Worm (Caenorhabditis elegans) whole organism, early embryonic: Measurements from ENCODE around the gene C16C8.27.

ENCODE experiments used
- B0310.2 ChIP-seq: sonication (generic microtip); optimal IDR thresholded peaks from 2 replicates; lab custom pipeline; 2016; ENCODE audit warnings: mild to moderate bottlenecking, missing genetic modification characterization, missing compliant biosample characterization
- ama-1 ChIP-seq: fragments of 150-350 bp; optimal IDR thresholded peaks from 2 replicates; lab custom pipeline; 2014
- ceh-36 ChIP-seq: sonication (generic microtip); optimal IDR thresholded peaks from 2 replicates; lab custom pipeline; 2016; ENCODE audit warnings: missing genetic modification characterization, inconsistent platforms, missing compliant biosample characterization
- ets-7 ChIP-seq: sonication (generic microtip); optimal IDR thresholded peaks from 2 replicates; lab custom pipeline; 2016; ENCODE audit warnings: missing genotype, missing genetic modification characterization, missing compliant biosample characterization
- hmbx-1 ChIP-seq: sonication (generic microtip); optimal IDR thresholded peaks from 2 replicates; lab custom pipeline; 2016; ENCODE audit warnings: mild to moderate bottlenecking, missing genetic modification characterization, missing compliant biosample characterization
- hmg-4 ChIP-seq: fragments of 200-800 bp; sonication (Bioruptor generic); optimal IDR thresholded peaks from 2 replicates; lab custom pipeline; 2018; ENCODE audit warnings: mild to moderate bottlenecking, missing genetic modification characterization, missing compliant biosample characterization
- pes-1 ChIP-seq: fragments of 200-800 bp; sonication (Bioruptor generic); IDR thresholded peaks from 2 replicates; pipeline ENCODE4 v1.3.6; 2022; ENCODE audit warnings: missing genetic modification reagents, missing genetic modification characterization, missing compliant biosample characterization
- tra-4 ChIP-seq: sonication (generic microtip); optimal IDR thresholded peaks from 2 replicates; lab custom pipeline; 2017; ENCODE audit warnings: missing genetic modification characterization, missing compliant biosample characterization

ce11 chrII:3429400-3429799 lies 12.1 kb upstream of the C16C8.27 start, which contains the start of gene C16C8.18:
- TF ChIP-seq ama-1 (lab: Kevin White, UChicago) (no peak), hmbx-1 (tag; lab: Kevin White, UChicago) (no peak), hmg-4 (no peak), pes-1 (GFP tag; lab: Robert Waterston, UW) (no peak), tra-4 (tag; lab: Kevin White, UChicago) (no peak), B0310.2 (no peak), ceh-36 (tag; lab: Kevin White, UChicago) (no peak), ets-7 (no peak)
